Worm (Caenorhabditis elegans) whole organism, midembryonic: ENCODE measurements around the gene rad-54.B.

Source experiments
- T22C8.4 ChIP-seq: fragments of 200-800 bp; sonication (Bioruptor generic); IDR thresholded peaks from 2 replicates; pipeline ENCODE4 v1.3.6; 2022; ENCODE audit warnings: missing genetic modification characterization, missing compliant biosample characterization
- cog-1 ChIP-seq: sonication (generic microtip); optimal IDR thresholded peaks from 2 replicates; lab custom pipeline; 2016; ENCODE audit warnings: missing genetic modification characterization, missing compliant biosample characterization
- tab-1 ChIP-seq: fragments of 200-800 bp; sonication (Bioruptor generic); IDR thresholded peaks from 2 replicates; pipeline ENCODE4 v1.3.6; 2022; ENCODE audit warnings: missing genetic modification characterization, missing compliant biosample characterization

ce11 chrIV:16926558-16926957 is 23.3 kb upstream of the rad-54.B start:
- no peak for TF ChIP-seq T22C8.4
- no peak for TF ChIP-seq cog-1 (tag; lab: Kevin White, UChicago)
- no peak for TF ChIP-seq tab-1 (GFP tag; lab: Robert Waterston, UW)
